Fruit fly (Drosophila melanogaster) whole organism, embryonic: ENCODE results near the gene AlkB.

Source experiments
- ATbp ChIP-seq: fragments of 200-800 bp; sonication (Bioruptor generic); optimal IDR thresholded peaks from 2 replicates; lab custom pipeline; 2017; ENCODE audit warnings: missing biosample characterization, mild to moderate bottlenecking, missing genetic modification characterization, missing genetic modification reagents
- Ada2b ChIP-seq: fragments of 200-800 bp; sonication (Bioruptor generic); IDR thresholded peaks from 2 replicates; pipeline ENCODE4 v1.3.6; 2022; ENCODE audit warnings: missing biosample characterization, missing genetic modification characterization
- CG1024 ChIP-seq: fragments of 200-800 bp; sonication (Bioruptor generic); IDR thresholded peaks from 2 replicates; pipeline ENCODE4 v1.3.6; 2022; ENCODE audit warnings: missing biosample characterization, missing genetic modification characterization
- CG11695 ChIP-seq: fragments of 200-800 bp; sonication (Bioruptor generic); IDR thresholded peaks from 3 replicates; pipeline ENCODE4 v1.3.6; 2022; ENCODE audit warnings: missing biosample characterization, missing genetic modification characterization
- CG12104 ChIP-seq: fragments of 200-800 bp; sonication (Bioruptor generic); optimal IDR thresholded peaks from 3 replicates; lab custom pipeline; 2016; ENCODE audit warnings: missing biosample characterization, missing genetic modification characterization
- CG13775 ChIP-seq: fragments of 200-800 bp; sonication (Bioruptor generic); optimal IDR thresholded peaks from 3 replicates; lab custom pipeline; 2017; ENCODE audit warnings: missing biosample characterization, mild to moderate bottlenecking, missing genetic modification characterization
- CG1602 ChIP-seq: fragments of 200-800 bp; sonication (Bioruptor generic); optimal IDR thresholded peaks from 3 replicates; lab custom pipeline; 2016; ENCODE audit warnings: missing biosample characterization, missing genetic modification characterization
- CG16815 ChIP-seq: fragments of 200-800 bp; sonication (Bioruptor generic); optimal IDR thresholded peaks from 3 replicates; lab custom pipeline; 2017; ENCODE audit warnings: missing biosample characterization, mild to moderate bottlenecking, missing genetic modification characterization
- CG17612 ChIP-seq: fragments of 200-800 bp; sonication (Bioruptor generic); IDR thresholded peaks from 2 replicates; pipeline ENCODE4 v1.3.6; 2022; ENCODE audit warnings: missing biosample characterization, missing genetic modification characterization
- CG18599 ChIP-seq: fragments of 200-800 bp; sonication (Bioruptor generic); optimal IDR thresholded peaks from 3 replicates; lab custom pipeline; 2017; ENCODE audit warnings: missing biosample characterization, missing genetic modification characterization, mild to moderate bottlenecking, moderate library complexity, missing genetic modification reagents
- CG30020 ChIP-seq: fragments of 200-800 bp; optimal IDR thresholded peaks from 2 replicates; lab custom pipeline; 2019; ENCODE audit warnings: missing biosample characterization, mild to moderate bottlenecking, missing genetic modification characterization, moderate library complexity
- CG31365 ChIP-seq: fragments of 200-800 bp; sonication (Bioruptor generic); optimal IDR thresholded peaks from 2 replicates; lab custom pipeline; 2018; ENCODE audit warnings: missing biosample characterization, mild to moderate bottlenecking, missing genetic modification characterization
- CG3163 ChIP-seq: fragments of 200-800 bp; sonication (Bioruptor generic); optimal IDR thresholded peaks from 3 replicates; lab custom pipeline; 2016; ENCODE audit warnings: missing biosample characterization, missing genetic modification characterization
- CG4404 ChIP-seq: fragments of 200-800 bp; sonication (Bioruptor generic); IDR thresholded peaks from 2 replicates; pipeline ENCODE4 v1.3.6; 2022; ENCODE audit warnings: missing biosample characterization, missing genetic modification characterization
- CG5953 ChIP-seq: fragments of 200-800 bp; sonication (Bioruptor generic); IDR thresholded peaks from 2 replicates; pipeline ENCODE4 v1.3.6; 2022; ENCODE audit warnings: missing biosample characterization, missing genetic modification characterization
- CG6689 ChIP-seq: fragments of 200-800 bp; sonication (Bioruptor generic); IDR thresholded peaks from 2 replicates; pipeline ENCODE4 v1.3.6; 2022; ENCODE audit warnings: missing biosample characterization, missing genetic modification characterization
- CG7556 ChIP-seq: fragments of 200-800 bp; sonication (Bioruptor generic); optimal IDR thresholded peaks from 2 replicates; lab custom pipeline; 2017; ENCODE audit warnings: missing biosample characterization, mild to moderate bottlenecking, missing genetic modification characterization
- CG7963 ChIP-seq: fragments of 200-800 bp; sonication (Bioruptor generic); IDR thresholded peaks from 3 replicates; pipeline ENCODE4 v1.3.6; 2022; ENCODE audit warnings: missing biosample characterization, missing genetic modification characterization; ENCODE audit not compliant: partially characterized antibody
- CG8290 ChIP-seq, 3 experiments: fragments of 200-800 bp; sonication (Bioruptor generic); optimal IDR thresholded peaks; 2 replicates each; lab custom pipeline; 2016 to 2019; ENCODE audit warnings: missing biosample characterization in 3 of 3, missing genetic modification characterization in 3 of 3, mild to moderate bottlenecking in 2 of 3, moderate library complexity in 1 of 3
- CG9817 ChIP-seq: fragments of 200-800 bp; sonication (Bioruptor generic); optimal IDR thresholded peaks from 2 replicates; lab custom pipeline; 2018; ENCODE audit warnings: missing biosample characterization, mild to moderate bottlenecking, missing genetic modification characterization, moderate library complexity
- D19A ChIP-seq: fragments of 200-800 bp; optimal IDR thresholded peaks from 3 replicates; lab custom pipeline; 2019; ENCODE audit warnings: missing biosample characterization, mild to moderate bottlenecking, missing genetic modification characterization, moderate library complexity
- Doc2 ChIP-seq: fragments of 200-800 bp; sonication (Bioruptor generic); IDR thresholded peaks from 2 replicates; pipeline ENCODE4 v1.3.6; 2022; ENCODE audit warnings: missing biosample characterization, missing genetic modification characterization
- Fer3 ChIP-seq: fragments of 200-800 bp; sonication (Bioruptor generic); optimal IDR thresholded peaks from 2 replicates; lab custom pipeline; 2018; ENCODE audit warnings: missing biosample characterization, mild to moderate bottlenecking, missing genetic modification characterization, moderate library complexity
- Med ChIP-seq: fragments of 200-800 bp; sonication (Bioruptor generic); peaks from one replicate; lab custom pipeline; 2016; ENCODE audit warnings: missing biosample characterization, missing genetic modification characterization, mild to moderate bottlenecking, inconsistent platforms, moderate library complexity
- NC2α ChIP-seq: fragments of 200-800 bp; sonication (Bioruptor generic); optimal IDR thresholded peaks from 2 replicates; lab custom pipeline; 2016; ENCODE audit warnings: missing biosample characterization, missing genetic modification characterization
- Oli ChIP-seq: fragments of 200-800 bp; sonication (Bioruptor generic); optimal IDR thresholded peaks from 2 replicates; lab custom pipeline; 2018; ENCODE audit warnings: missing biosample characterization, mild to moderate bottlenecking, missing genetic modification characterization, moderate library complexity
- Rfx ChIP-seq: fragments of 200-800 bp; sonication (Bioruptor generic); IDR thresholded peaks from 2 replicates; pipeline ENCODE4 v1.3.6; 2022; ENCODE audit warnings: missing biosample characterization, missing genetic modification characterization
- Scr ChIP-seq: fragments of 200-800 bp; sonication (Bioruptor generic); IDR thresholded peaks from 2 replicates; pipeline ENCODE4 v1.3.6; 2022; ENCODE audit warnings: missing biosample characterization, missing genetic modification characterization; ENCODE audit not compliant: partially characterized antibody
- Sox100B ChIP-seq: fragments of 200-800 bp; sonication (Bioruptor generic); optimal IDR thresholded peaks from 3 replicates; lab custom pipeline; 2018; ENCODE audit warnings: missing biosample characterization, mild to moderate bottlenecking, missing genetic modification characterization
- Trl ChIP-seq, 3 experiments: fragments of >200 bp in 2 of 3; fragments of 200-800 bp in 1 of 3; sonication (Bioruptor generic) in 1 of 3; optimal IDR thresholded peaks; 2 replicates in 1 of 3; 3 replicates in 2 of 3; lab custom pipeline; 2016 to 2017; ENCODE audit warnings: missing biosample characterization in 1 of 3, missing genetic modification characterization in 1 of 3
- al ChIP-seq: fragments of 200-800 bp; sonication (Bioruptor generic); IDR thresholded peaks from 2 replicates; pipeline ENCODE4 v1.3.6; 2022; ENCODE audit warnings: missing biosample characterization, missing genetic modification characterization
- bowl ChIP-seq: fragments of 200-800 bp; sonication (Bioruptor generic); IDR thresholded peaks from 2 replicates; pipeline ENCODE4 v1.3.6; 2022; ENCODE audit warnings: missing biosample characterization, missing genetic modification characterization
- ci ChIP-seq: fragments of 200-800 bp; sonication (Bioruptor generic); IDR thresholded peaks from 3 replicates; pipeline ENCODE4 v1.3.6; 2022; ENCODE audit warnings: missing biosample characterization, missing genetic modification characterization
- danr ChIP-seq: fragments of 200-800 bp; sonication (Bioruptor generic); IDR thresholded peaks from 2 replicates; pipeline ENCODE4 v1.3.6; 2022; ENCODE audit warnings: missing biosample characterization, missing genetic modification characterization
- disco-r ChIP-seq: fragments of 200-800 bp; sonication (Bioruptor generic); optimal IDR thresholded peaks from 2 replicates; lab custom pipeline; 2016; ENCODE audit warnings: missing biosample characterization, missing genetic modification characterization
- ems ChIP-seq: fragments of 200-800 bp; sonication (Bioruptor generic); optimal IDR thresholded peaks from 3 replicates; lab custom pipeline; 2016; ENCODE audit warnings: missing biosample characterization, missing genetic modification characterization
- ewg ChIP-seq: fragments of 200-800 bp; sonication (Bioruptor generic); optimal IDR thresholded peaks from 3 replicates; lab custom pipeline; 2017; ENCODE audit warnings: mild to moderate bottlenecking, missing biosample characterization, missing genetic modification reagents, missing genetic modification characterization
- knrl ChIP-seq: fragments of 200-800 bp; sonication (Bioruptor generic); IDR thresholded peaks from 3 replicates; pipeline ENCODE4 v1.3.6; 2022; ENCODE audit warnings: missing biosample characterization, missing genetic modification characterization; ENCODE audit not compliant: partially characterized antibody
- lbe ChIP-seq: fragments of 200-800 bp; sonication (Bioruptor generic); optimal IDR thresholded peaks from 2 replicates; lab custom pipeline; 2016; ENCODE audit warnings: missing biosample characterization, mild to moderate bottlenecking, missing genetic modification characterization
- lilli ChIP-seq: fragments of 200-800 bp; sonication (Bioruptor generic); optimal IDR thresholded peaks from 3 replicates; lab custom pipeline; 2016; ENCODE audit warnings: missing biosample characterization, missing genetic modification characterization
- pfk ChIP-seq: fragments of 200-800 bp; sonication (Bioruptor generic); optimal IDR thresholded peaks from 2 replicates; lab custom pipeline; 2018; ENCODE audit warnings: missing biosample characterization, mild to moderate bottlenecking, missing genetic modification characterization, moderate library complexity
- pho ChIP-seq: fragments of 200-800 bp; sonication (Bioruptor generic); optimal IDR thresholded peaks from 2 replicates; lab custom pipeline; 2016; ENCODE audit warnings: missing biosample characterization, missing genetic modification characterization
- salm ChIP-seq: fragments of 200-800 bp; sonication (Bioruptor generic); optimal IDR thresholded peaks from 2 replicates; lab custom pipeline; 2018; ENCODE audit warnings: missing biosample characterization, mild to moderate bottlenecking, missing genetic modification characterization
- sna ChIP-seq: fragments of 200-800 bp; sonication (Bioruptor generic); IDR thresholded peaks from 2 replicates; pipeline ENCODE4 v1.3.6; 2022; ENCODE audit warnings: missing biosample characterization, missing genetic modification characterization; ENCODE audit not compliant: partially characterized antibody
- tap ChIP-seq: fragments of 200-800 bp; optimal IDR thresholded peaks from 3 replicates; lab custom pipeline; 2019; ENCODE audit warnings: missing biosample characterization, mild to moderate bottlenecking, missing genetic modification characterization, moderate library complexity
- tin ChIP-seq: fragments of 200-800 bp; sonication (Bioruptor generic); optimal IDR thresholded peaks from 3 replicates; lab custom pipeline; 2016; ENCODE audit warnings: missing biosample characterization, missing genetic modification characterization
- tup ChIP-seq: fragments of 200-800 bp; sonication (Bioruptor generic); optimal IDR thresholded peaks from 2 replicates; lab custom pipeline; 2016; ENCODE audit warnings: missing biosample characterization, mild to moderate bottlenecking, missing genetic modification characterization, moderate library complexity
- yki ChIP-seq: fragments of >200 bp; optimal IDR thresholded peaks from 3 replicates; lab custom pipeline; 2018
- zen ChIP-seq: fragments of 200-800 bp; sonication (Bioruptor generic); optimal IDR thresholded peaks from 3 replicates; lab custom pipeline; 2018; ENCODE audit warnings: missing biosample characterization, mild to moderate bottlenecking, missing genetic modification characterization, moderate library complexity

Gene AlkB

DNA sequence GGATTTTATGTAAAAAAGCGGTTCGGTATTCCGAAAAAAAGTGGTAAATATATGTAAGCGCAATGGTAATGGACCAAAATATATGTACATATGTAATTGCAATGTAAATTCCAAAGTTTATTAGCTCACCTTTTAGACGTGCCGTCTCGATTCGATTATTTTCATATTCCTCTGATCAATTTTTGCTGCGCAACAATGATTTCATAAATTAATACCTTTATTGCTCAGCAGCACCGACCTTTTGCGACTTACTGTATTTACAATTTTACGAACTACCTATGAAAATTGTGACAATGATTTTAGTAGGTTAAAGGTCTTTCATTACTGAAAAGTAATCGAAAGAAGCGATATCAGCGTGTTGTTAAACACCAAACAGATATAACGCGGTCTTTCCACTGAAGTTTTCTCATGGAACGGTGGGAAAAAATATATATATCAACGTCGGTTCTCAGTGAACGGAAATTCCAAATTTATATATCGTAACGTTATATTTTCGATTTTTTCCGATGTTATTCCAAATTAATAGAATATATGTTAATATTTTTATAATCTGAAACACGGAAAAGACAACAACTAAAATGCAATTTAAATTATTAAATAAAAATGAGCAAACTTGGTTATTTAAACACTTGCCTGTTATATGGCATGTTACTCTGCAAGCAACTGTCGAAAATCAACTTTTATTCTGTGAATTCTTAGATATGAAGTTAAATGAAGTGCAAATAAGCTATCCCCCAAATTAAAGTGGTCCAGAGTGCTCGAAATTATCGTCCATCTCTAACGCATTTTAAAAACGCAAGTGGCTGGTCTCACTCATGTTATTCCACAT, 30.7 kb upstream of the AlkB start, which contains the start of the genes MSBP and CG15916 (continued):
- TF ChIP-seq D19A (tag; lab: Kevin White, UChicago), result peak; percentile 1
- peak; percentile 98 for TF ChIP-seq CG30020
- peak; percentile 30; the same call in 1 of the 2 replicates for TF ChIP-seq Scr
- no peak for TF ChIP-seq CG7963 (GFP tag; lab: Robert Waterston, UW)
- no peak for TF ChIP-seq CG5953 (GFP tag; lab: Robert Waterston, UW)
- peak; percentile 13 for TF ChIP-seq CG1602 (GFP tag; lab: Kevin White, UChicago)
- no peak for TF ChIP-seq yki (lab: Kevin White, UChicago)
- TF ChIP-seq CG17612 (GFP tag; lab: Robert Waterston, UW), result no peak
- TF ChIP-seq CG7556, result peak; percentile 2
- peak; percentile 26 for TF ChIP-seq CG16815 (GFP tag; lab: Kevin White, UChicago)
- no peak for TF ChIP-seq CG3163
- TF ChIP-seq Fer3 (tag; lab: Kevin White, UChicago), result no peak
- TF ChIP-seq Trl (optimal IDR thresholded peaks at IDR 0.05; lab: Kevin White, UChicago), result no peak
- no peak for TF ChIP-seq Trl (GFP tag; optimal IDR thresholded peaks at IDR 0.05; lab: Kevin White, UChicago)
- no peak for TF ChIP-seq salm (tag; lab: Kevin White, UChicago)
- TF ChIP-seq al (GFP tag; lab: Robert Waterston, UW), result no peak
- TF ChIP-seq danr, result no peak
- TF ChIP-seq CG11695 (GFP tag; lab: Robert Waterston, UW), result no peak
- TF ChIP-seq NC2α (GFP tag; lab: Kevin White, UChicago), result no peak
- no peak for TF ChIP-seq tap (tag; lab: Kevin White, UChicago)
- no peak for TF ChIP-seq ATbp
- no peak for TF ChIP-seq Ada2b (GFP tag; lab: Robert Waterston, UW)
- no peak for TF ChIP-seq CG4404 (GFP tag; lab: Robert Waterston, UW)
- peak; percentile 9 for TF ChIP-seq zen (tag; lab: Kevin White, UChicago)
- TF ChIP-seq Sox100B, result peak; percentile 21
- TF ChIP-seq Doc2 (GFP tag; lab: Robert Waterston, UW), result no peak
- peak; percentile 53 for TF ChIP-seq Med (GFP tag; lab: Kevin White, UChicago)
- peak; percentile 3 for TF ChIP-seq ewg (GFP tag; lab: Kevin White, UChicago)
- TF ChIP-seq Rfx, result peak; percentile 49; the same call in 1 of the 2 replicates
- no peak for TF ChIP-seq CG31365 (tag; lab: Kevin White, UChicago)
- TF ChIP-seq sna (GFP tag; lab: Robert Waterston, UW), result no peak
- TF ChIP-seq CG12104 (GFP tag; lab: Kevin White, UChicago), result no peak
- no peak for TF ChIP-seq lbe (GFP tag; lab: Kevin White, UChicago)
- peak; percentile 7 for TF ChIP-seq lilli (GFP tag; lab: Kevin White, UChicago)
- no peak for TF ChIP-seq tup
- TF ChIP-seq tin, result peak; percentile 22
- no peak for TF ChIP-seq pho (GFP tag; lab: Kevin White, UChicago)
- TF ChIP-seq CG6689 (GFP tag; lab: Robert Waterston, UW), result no peak
- no peak for TF ChIP-seq ci (GFP tag; lab: Robert Waterston, UW)
- no peak for TF ChIP-seq disco-r (GFP tag; lab: Kevin White, UChicago)
- peak; percentile 37 for TF ChIP-seq CG8290 (GFP tag; optimal IDR thresholded peaks at IDR 0.05; lab: Kevin White, UChicago)
- peak in 1 of 2 experiments; percentile 32 for TF ChIP-seq CG8290 (tag; optimal IDR thresholded peaks at IDR 0.05; lab: Kevin White, UChicago)
- TF ChIP-seq ems (GFP tag; lab: Kevin White, UChicago), result no peak
- peak; percentile 13 for TF ChIP-seq CG18599 (GFP tag; lab: Kevin White, UChicago)
- TF ChIP-seq CG13775 (GFP tag; lab: Kevin White, UChicago), result peak; percentile 50
- peak; percentile 66 for TF ChIP-seq CG1024 (GFP tag; lab: Robert Waterston, UW)
- TF ChIP-seq knrl (GFP tag; lab: Robert Waterston, UW), result 0 out of 3 replicates have a peak, but pooled peaks have one; percentile 21
- no peak for TF ChIP-seq bowl
- peak; percentile 76 for TF ChIP-seq pfk (GFP tag; lab: Kevin White, UChicago)
- TF ChIP-seq Oli (tag; lab: Kevin White, UChicago), result peak; percentile 34
- TF ChIP-seq CG9817 (tag; lab: Kevin White, UChicago), result no peak
